Fruit fly (Drosophila melanogaster) whole organism, embryonic: ENCODE data around the gene Doc2.

ENCODE experiments used
- Atf3 ChIP-seq: fragments of 200-800 bp; sonication (Bioruptor generic); optimal IDR thresholded peaks from 3 replicates; lab custom pipeline; 2016; ENCODE audit warnings: missing biosample characterization, missing genetic modification characterization
- BEAF-32 ChIP-seq: fragments of 200-800 bp; sonication (Bioruptor generic); optimal IDR thresholded peaks from 3 replicates; lab custom pipeline; 2017; ENCODE audit warnings: missing biosample characterization, missing genetic modification characterization, mild to moderate bottlenecking, moderate library complexity, missing genetic modification reagents
- CG10209 ChIP-seq: fragments of 200-800 bp; sonication (Bioruptor generic); optimal IDR thresholded peaks from 3 replicates; lab custom pipeline; 2017; ENCODE audit warnings: missing biosample characterization, mild to moderate bottlenecking, missing genetic modification characterization, missing genetic modification reagents
- CG12219 ChIP-seq: fragments of 200-800 bp; sonication (Bioruptor generic); optimal IDR thresholded peaks from 3 replicates; lab custom pipeline; 2018; ENCODE audit warnings: missing biosample characterization, mild to moderate bottlenecking, missing genetic modification characterization
- CG15479 ChIP-seq: fragments of 200-800 bp; sonication (Bioruptor generic); optimal IDR thresholded peaks from 3 replicates; lab custom pipeline; 2019; ENCODE audit warnings: missing biosample characterization, mild to moderate bottlenecking, missing genetic modification characterization, moderate library complexity
- CG2116 ChIP-seq: fragments of 200-800 bp; sonication (Bioruptor generic); optimal IDR thresholded peaks from 3 replicates; lab custom pipeline; 2018; ENCODE audit warnings: missing biosample characterization, mild to moderate bottlenecking, missing genetic modification characterization
- CG2202 ChIP-seq: fragments of 200-800 bp; sonication (Bioruptor generic); optimal IDR thresholded peaks from 2 replicates; lab custom pipeline; 2018; ENCODE audit warnings: missing biosample characterization, mild to moderate bottlenecking, missing genetic modification characterization
- CG3065 ChIP-seq: fragments of 200-800 bp; sonication (Bioruptor generic); optimal IDR thresholded peaks from 2 replicates; lab custom pipeline; 2016; ENCODE audit warnings: missing biosample characterization, missing genetic modification characterization
- CG31441 ChIP-seq: fragments of 200-800 bp; sonication (Bioruptor generic); IDR thresholded peaks from 2 replicates; pipeline ENCODE4 v1.3.6; 2022; ENCODE audit warnings: missing biosample characterization, missing genetic modification characterization
- CG3163 ChIP-seq: fragments of 200-800 bp; sonication (Bioruptor generic); optimal IDR thresholded peaks from 3 replicates; lab custom pipeline; 2016; ENCODE audit warnings: missing biosample characterization, missing genetic modification characterization
- CG3995 ChIP-seq: fragments of 200-800 bp; sonication (Bioruptor generic); optimal IDR thresholded peaks from 3 replicates; lab custom pipeline; 2016; ENCODE audit warnings: missing biosample characterization, missing genetic modification characterization
- CG4328 ChIP-seq: fragments of 200-800 bp; sonication (Bioruptor generic); optimal IDR thresholded peaks from 3 replicates; lab custom pipeline; 2017; ENCODE audit warnings: missing biosample characterization, missing genetic modification reagents, missing genetic modification characterization
- CG7556 ChIP-seq: fragments of 200-800 bp; sonication (Bioruptor generic); optimal IDR thresholded peaks from 2 replicates; lab custom pipeline; 2017; ENCODE audit warnings: missing biosample characterization, mild to moderate bottlenecking, missing genetic modification characterization
- CG7745 ChIP-seq: fragments of 200-800 bp; sonication (Bioruptor generic); optimal IDR thresholded peaks from 2 replicates; lab custom pipeline; 2018; ENCODE audit warnings: missing biosample characterization, mild to moderate bottlenecking, missing genetic modification characterization, moderate library complexity
- CG8388 ChIP-seq: fragments of 200-800 bp; sonication (Bioruptor generic); optimal IDR thresholded peaks from 2 replicates; lab custom pipeline; 2019; ENCODE audit warnings: missing biosample characterization, mild to moderate bottlenecking, missing genetic modification characterization, moderate library complexity
- CG9797 ChIP-seq: fragments of 200-800 bp; sonication (Bioruptor generic); optimal IDR thresholded peaks from 3 replicates; lab custom pipeline; 2018; ENCODE audit warnings: missing biosample characterization, mild to moderate bottlenecking, missing genetic modification characterization
- CG9932 ChIP-seq: fragments of 200-800 bp; sonication (Bioruptor generic); IDR thresholded peaks from 2 replicates; pipeline ENCODE4 v1.3.6; 2022; ENCODE audit warnings: missing biosample characterization, missing genetic modification characterization
- Camta ChIP-seq: fragments of 200-800 bp; sonication (Bioruptor generic); optimal IDR thresholded peaks from 2 replicates; lab custom pipeline; 2016; ENCODE audit warnings: missing biosample characterization, missing genetic modification characterization
- D19A ChIP-seq: fragments of 200-800 bp; optimal IDR thresholded peaks from 3 replicates; lab custom pipeline; 2019; ENCODE audit warnings: missing biosample characterization, mild to moderate bottlenecking, missing genetic modification characterization, moderate library complexity
- Fer1 ChIP-seq: fragments of 200-800 bp; sonication (Bioruptor generic); optimal IDR thresholded peaks from 2 replicates; lab custom pipeline; 2017; ENCODE audit warnings: missing biosample characterization, mild to moderate bottlenecking, missing genetic modification characterization
- H2.0 ChIP-seq: fragments of 200-800 bp; sonication (Bioruptor generic); IDR thresholded peaks from 2 replicates; pipeline ENCODE4 v1.3.6; 2022; ENCODE audit warnings: missing biosample characterization, missing genetic modification characterization
- HLH4C ChIP-seq: fragments of 200-800 bp; sonication (Bioruptor generic); IDR thresholded peaks from 3 replicates; pipeline ENCODE4 v1.3.6; 2022; ENCODE audit warnings: missing biosample characterization, missing genetic modification characterization; ENCODE audit not compliant: partially characterized antibody
- HLHmδ ChIP-seq: fragments of 200-800 bp; sonication (Bioruptor generic); optimal IDR thresholded peaks from 2 replicates; lab custom pipeline; 2018; ENCODE audit warnings: missing biosample characterization, mild to moderate bottlenecking, missing genetic modification characterization, moderate library complexity
- Hand ChIP-seq: fragments of 200-800 bp; sonication (Bioruptor generic); optimal IDR thresholded peaks from 2 replicates; lab custom pipeline; 2017; ENCODE audit warnings: mild to moderate bottlenecking, missing biosample characterization, missing genetic modification reagents, missing genetic modification characterization
- Hey ChIP-seq: fragments of 200-800 bp; sonication (Bioruptor generic); optimal IDR thresholded peaks from 3 replicates; lab custom pipeline; 2018; ENCODE audit warnings: missing biosample characterization, mild to moderate bottlenecking, missing genetic modification characterization
- Hr51 ChIP-seq, 2 experiments: fragments of 200-800 bp; sonication (Bioruptor generic); optimal IDR thresholded peaks; 2 replicates in 1 of 2; 3 replicates in 1 of 2; lab custom pipeline; 2016 to 2018; ENCODE audit warnings: missing biosample characterization in 2 of 2, missing genetic modification characterization in 2 of 2, mild to moderate bottlenecking in 1 of 2, moderate library complexity in 1 of 2
- Lhr ChIP-seq: fragments of 200-800 bp; sonication (Bioruptor generic); optimal IDR thresholded peaks from 3 replicates; lab custom pipeline; 2017; ENCODE audit warnings: mild to moderate bottlenecking, missing biosample characterization, missing genetic modification reagents, missing genetic modification characterization
- Med ChIP-seq: fragments of 200-800 bp; sonication (Bioruptor generic); peaks from one replicate; lab custom pipeline; 2016; ENCODE audit warnings: missing biosample characterization, missing genetic modification characterization, mild to moderate bottlenecking, inconsistent platforms, moderate library complexity
- Spps ChIP-seq: fragments of 200-800 bp; sonication (Bioruptor generic); optimal IDR thresholded peaks from 2 replicates; lab custom pipeline; 2018; ENCODE audit warnings: missing biosample characterization, mild to moderate bottlenecking, missing genetic modification characterization
- Ssrp ChIP-seq: fragments of 200-800 bp; sonication (Bioruptor generic); optimal IDR thresholded peaks from 2 replicates; lab custom pipeline; 2018; ENCODE audit warnings: missing biosample characterization, mild to moderate bottlenecking, missing genetic modification characterization, moderate library complexity
- Usf ChIP-seq: fragments of 200-800 bp; sonication (Bioruptor generic); optimal IDR thresholded peaks from 2 replicates; lab custom pipeline; 2017; ENCODE audit warnings: missing genotype, missing biosample characterization, missing genetic modification characterization
- Xbp1 ChIP-seq: fragments of 200-800 bp; sonication (Bioruptor generic); optimal IDR thresholded peaks from 3 replicates; lab custom pipeline; 2016; ENCODE audit warnings: missing biosample characterization, mild to moderate bottlenecking, missing genetic modification characterization
- abd-A ChIP-seq: fragments of 200-800 bp; sonication (Bioruptor generic); optimal IDR thresholded peaks from 3 replicates; lab custom pipeline; 2019; ENCODE audit warnings: missing biosample characterization, mild to moderate bottlenecking, missing genetic modification characterization, moderate library complexity
- bigmax ChIP-seq: fragments of 200-800 bp; sonication (Bioruptor generic); optimal IDR thresholded peaks from 2 replicates; lab custom pipeline; 2018; ENCODE audit warnings: missing biosample characterization, mild to moderate bottlenecking, missing genetic modification characterization
- btn ChIP-seq: fragments of 200-800 bp; sonication (Bioruptor generic); optimal IDR thresholded peaks from 2 replicates; lab custom pipeline; 2016; ENCODE audit warnings: missing biosample characterization, missing genetic modification characterization
- cas ChIP-seq: fragments of 200-800 bp; sonication (Bioruptor generic); IDR thresholded peaks from 2 replicates; pipeline ENCODE4 v1.3.6; 2022; ENCODE audit warnings: missing biosample characterization, missing genetic modification characterization
- cwo ChIP-seq: fragments of 200-800 bp; sonication (Bioruptor generic); optimal IDR thresholded peaks from 3 replicates; lab custom pipeline; 2017; ENCODE audit warnings: missing biosample characterization, missing genetic modification characterization, mild to moderate bottlenecking, moderate library complexity, missing genetic modification reagents
- en ChIP-seq: fragments of 200-800 bp; sonication (Bioruptor generic); optimal IDR thresholded peaks from 2 replicates; lab custom pipeline; 2016; ENCODE audit warnings: missing biosample characterization, missing genetic modification characterization
- fd102C ChIP-seq: fragments of 200-800 bp; sonication (Bioruptor generic); optimal IDR thresholded peaks from 2 replicates; lab custom pipeline; 2018; ENCODE audit warnings: missing biosample characterization, mild to moderate bottlenecking, missing genetic modification characterization, moderate library complexity
- ftz-f1 ChIP-seq: fragments of 200-800 bp; sonication (Bioruptor generic); optimal IDR thresholded peaks from 2 replicates; lab custom pipeline; 2016; ENCODE audit warnings: missing biosample characterization, missing genetic modification characterization
- gcm2 ChIP-seq: fragments of 200-800 bp; sonication (Bioruptor generic); optimal IDR thresholded peaks from 2 replicates; lab custom pipeline; 2016; ENCODE audit warnings: missing biosample characterization, missing genetic modification characterization
- nerfin-2 ChIP-seq: fragments of 200-800 bp; sonication (Bioruptor generic); IDR thresholded peaks from 2 replicates; pipeline ENCODE4 v1.3.6; 2022; ENCODE audit warnings: missing biosample characterization, missing genetic modification characterization; ENCODE audit not compliant: partially characterized antibody
- oc ChIP-seq: fragments of 200-800 bp; sonication (Bioruptor generic); optimal IDR thresholded peaks from 2 replicates; lab custom pipeline; 2018; ENCODE audit warnings: missing biosample characterization, mild to moderate bottlenecking, missing genetic modification characterization, moderate library complexity
- pfk ChIP-seq: fragments of 200-800 bp; sonication (Bioruptor generic); optimal IDR thresholded peaks from 2 replicates; lab custom pipeline; 2018; ENCODE audit warnings: missing biosample characterization, mild to moderate bottlenecking, missing genetic modification characterization, moderate library complexity
- ssp ChIP-seq: fragments of 200-800 bp; sonication (Bioruptor generic); IDR thresholded peaks from 2 replicates; pipeline ENCODE4 v1.3.6; 2022; ENCODE audit warnings: missing biosample characterization, missing genetic modification characterization
- tap ChIP-seq: fragments of 200-800 bp; optimal IDR thresholded peaks from 3 replicates; lab custom pipeline; 2019; ENCODE audit warnings: missing biosample characterization, mild to moderate bottlenecking, missing genetic modification characterization, moderate library complexity
- tna ChIP-seq: fragments of 200-800 bp; sonication (Bioruptor generic); IDR thresholded peaks from 2 replicates; pipeline ENCODE4 v1.3.6; 2022; ENCODE audit warnings: missing biosample characterization, missing genetic modification characterization; ENCODE audit not compliant: partially characterized antibody
- toy ChIP-seq: fragments of 200-800 bp; sonication (Bioruptor generic); IDR thresholded peaks from 2 replicates; pipeline ENCODE4 v1.3.6; 2022; ENCODE audit warnings: missing biosample characterization, missing genetic modification characterization

Doc2 gene

DNA sequence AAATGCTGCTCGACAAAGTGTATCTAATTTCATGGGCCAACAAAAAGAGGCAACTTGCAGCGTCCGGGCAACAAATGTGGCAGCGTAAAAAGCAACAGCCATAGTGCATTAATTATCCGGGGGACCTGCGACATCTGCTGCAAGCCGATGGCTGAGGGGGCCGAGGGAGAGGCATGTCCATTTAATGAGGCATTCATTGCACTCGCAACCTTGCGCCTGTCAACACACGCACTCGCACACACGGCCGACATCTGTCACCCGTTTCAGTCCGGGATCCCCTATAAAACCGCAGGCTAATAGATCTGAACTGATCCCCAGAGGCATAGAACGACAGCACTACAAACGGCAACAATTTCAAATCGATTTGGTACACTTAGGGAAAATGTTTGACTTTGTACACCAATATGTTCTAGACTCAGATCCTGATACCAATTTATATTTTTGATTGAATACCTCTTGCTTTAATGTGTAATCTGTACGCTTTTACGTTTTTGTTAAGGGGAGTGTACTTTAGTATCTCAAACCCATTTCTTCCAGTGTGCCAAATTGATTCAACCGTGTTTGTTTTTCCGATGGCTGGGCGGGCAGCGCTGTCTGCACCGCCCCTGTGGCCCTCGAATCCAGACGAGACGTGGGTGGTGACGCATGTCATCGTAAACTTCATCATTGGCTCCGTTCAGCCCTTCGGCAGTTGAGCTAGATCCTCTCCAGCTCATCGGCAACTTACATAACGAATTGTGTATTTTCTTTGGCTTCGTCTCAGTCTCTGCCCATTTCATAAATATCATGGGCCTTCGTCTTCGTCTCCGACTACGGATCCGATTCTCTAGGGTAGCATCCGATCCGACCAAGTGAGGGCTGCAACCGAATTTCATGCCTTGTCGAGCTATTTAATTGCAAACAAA is 7.3 kb downstream of the Doc2 start (continued):
- TF ChIP-seq D19A (tag; lab: Kevin White, UChicago) = peak; percentile 71
- TF ChIP-seq CG9932 (GFP tag; lab: Robert Waterston, UW) = no peak
- TF ChIP-seq Spps (tag; lab: Kevin White, UChicago) = peak; percentile 72
- TF ChIP-seq CG8388 (GFP tag; lab: Kevin White, UChicago) = peak; percentile 78
- TF ChIP-seq CG31441 (GFP tag; lab: Robert Waterston, UW) = peak; percentile 66; the same call in 1 of the 2 replicates
- peak; percentile 59 for TF ChIP-seq Xbp1
- peak; percentile 77 for TF ChIP-seq fd102C (GFP tag; lab: Kevin White, UChicago)
- TF ChIP-seq Lhr (GFP tag; lab: Kevin White, UChicago) = peak; percentile 36
- TF ChIP-seq Hand = no peak
- no peak for TF ChIP-seq BEAF-32 (GFP tag; lab: Kevin White, UChicago)
- no peak for TF ChIP-seq nerfin-2
- TF ChIP-seq Atf3 (GFP tag; lab: Kevin White, UChicago) = peak; percentile 30
- TF ChIP-seq Ssrp (tag; lab: Kevin White, UChicago) = peak; percentile 72
- no peak for TF ChIP-seq Hey
- no peak for TF ChIP-seq HLH4C (GFP tag; lab: Robert Waterston, UW)
- TF ChIP-seq CG3995 (GFP tag; lab: Kevin White, UChicago) = no peak
- TF ChIP-seq bigmax = no peak
- TF ChIP-seq CG7745 = no peak
- peak; percentile 85 for TF ChIP-seq Camta (GFP tag; lab: Kevin White, UChicago)
- peak; percentile 74 for TF ChIP-seq ssp (GFP tag; lab: Robert Waterston, UW)
- peak; percentile 70 for TF ChIP-seq CG2202 (tag; lab: Kevin White, UChicago)
- no peak for TF ChIP-seq tna (GFP tag; lab: Robert Waterston, UW)
- peak; percentile 78 for TF ChIP-seq en (GFP tag; lab: Kevin White, UChicago)
- TF ChIP-seq CG15479 (GFP tag; lab: Kevin White, UChicago) = no peak
- peak; percentile 16 for TF ChIP-seq abd-A
- TF ChIP-seq tap (tag; lab: Kevin White, UChicago) = no peak
- peak; percentile 77 for TF ChIP-seq CG7556
- TF ChIP-seq cwo = no peak
- peak; percentile 68 for TF ChIP-seq CG12219
- peak; percentile 74 for TF ChIP-seq H2.0
- TF ChIP-seq CG3163 = peak; percentile 53
- peak; percentile 15 for TF ChIP-seq gcm2 (GFP tag; lab: Kevin White, UChicago)
- peak; percentile 23 for TF ChIP-seq CG2116 (GFP tag; lab: Kevin White, UChicago)
- TF ChIP-seq CG10209 (GFP tag; lab: Kevin White, UChicago) = peak; percentile 71
- TF ChIP-seq Hr51 (GFP tag; optimal IDR thresholded peaks at IDR 0.05; lab: Kevin White, UChicago) = peak in 1 of 2 experiments; percentile 62
- peak; percentile 20 for TF ChIP-seq HLHmδ (GFP tag; lab: Kevin White, UChicago)
- no peak for TF ChIP-seq toy (GFP tag; lab: Robert Waterston, UW)
- TF ChIP-seq pfk = no peak
- no peak for TF ChIP-seq Fer1 (GFP tag; lab: Kevin White, UChicago)
- no peak for TF ChIP-seq CG9797 (GFP tag; lab: Kevin White, UChicago)
- peak; percentile 59 for TF ChIP-seq CG3065 (GFP tag; lab: Kevin White, UChicago)
- TF ChIP-seq btn (GFP tag; lab: Kevin White, UChicago) = peak; percentile 72
- TF ChIP-seq Usf (GFP tag; lab: Kevin White, UChicago) = peak; percentile 38
- TF ChIP-seq ftz-f1 (GFP tag; lab: Kevin White, UChicago) = no peak
- peak; percentile 35 for TF ChIP-seq oc
- TF ChIP-seq cas (GFP tag; lab: Robert Waterston, UW) = no peak
- peak; percentile 85 for TF ChIP-seq Med (GFP tag; lab: Kevin White, UChicago)
- peak; percentile 36 for TF ChIP-seq CG4328 (GFP tag; lab: Kevin White, UChicago)
